In genomic region chr3R:30912402-30912801, dm6 we compare ENCODE assay signal across 1 fruit fly cellular context.
TF ChIP-seq lines count a peak whose summit lies in the region.

Gene Ptx1 (plus strand): TSS chr3R:30912754.

TF ChIP-seq in whole organism, embryonic, 481 proteins besides CTCF, POLR2A, EP300 and RAD21 (continued from another document and continues in another):
- TF ChIP-seq p53 (GFP tag; optimal IDR thresholded peaks at IDR 0.05; lab: Kevin White, UChicago) (no peak), wor (GFP tag; IDR thresholded peaks at IDR 0.05; lab: Robert Waterston, UW) (no peak), HHEX (GFP tag; optimal IDR thresholded peaks at IDR 0.05; lab: Kevin White, UChicago) (no peak), Pdp1 (GFP tag; optimal IDR thresholded peaks at IDR 0.05; lab: Kevin White, UChicago) (no peak), CG10654 (GFP tag; optimal IDR thresholded peaks at IDR 0.05; lab: Kevin White, UChicago) (no peak), ro (GFP tag; IDR thresholded peaks at IDR 0.05; lab: Robert Waterston, UW) (no peak), CG42726 (GFP tag; IDR thresholded peaks at IDR 0.05; lab: Robert Waterston, UW; ENCODE audit: partially characterized antibody) (peak; percentile 76), BEAF-32 (GFP tag; optimal IDR thresholded peaks at IDR 0.05; lab: Kevin White, UChicago) (no peak), bbx (GFP tag; IDR thresholded peaks at IDR 0.05; lab: Robert Waterston, UW; ENCODE audit: partially characterized antibody) (no peak), MTF-1 (GFP tag; optimal IDR thresholded peaks at IDR 0.05; lab: Kevin White, UChicago; ENCODE audit: borderline replicate concordance) (no peak), Fer2 (tag; optimal IDR thresholded peaks at IDR 0.05; lab: Kevin White, UChicago) (no peak), Sox100B (GFP tag; optimal IDR thresholded peaks at IDR 0.05; lab: Kevin White, UChicago) (no peak), CG9215 (GFP tag; IDR thresholded peaks at IDR 0.05; lab: Robert Waterston, UW) (no peak), ATbp (GFP tag; optimal IDR thresholded peaks at IDR 0.05; lab: Kevin White, UChicago) (no peak), Kr (GFP tag; optimal IDR thresholded peaks at IDR 0.05; lab: Kevin White, UChicago) (no peak), HmgD (GFP tag; optimal IDR thresholded peaks at IDR 0.05; lab: Kevin White, UChicago) (peak; percentile 61), CG14965 (GFP tag; optimal IDR thresholded peaks at IDR 0.05; lab: Kevin White, UChicago; ENCODE audit: borderline replicate concordance) (no peak), exex (tag; optimal IDR thresholded peaks at IDR 0.05; lab: Kevin White, UChicago) (no peak), CrebB (tag; optimal IDR thresholded peaks at IDR 0.05; lab: Kevin White, UChicago) (no peak), CG14014 (GFP tag; IDR thresholded peaks at IDR 0.05; lab: Robert Waterston, UW) (no peak), CG12155 (GFP tag; optimal IDR thresholded peaks at IDR 0.05; lab: Kevin White, UChicago) (peak; percentile 100), D (optimal IDR thresholded peaks at IDR 0.05; lab: Kevin White, UChicago) (peak; percentile 58), D (GFP tag; optimal IDR thresholded peaks at IDR 0.05; lab: Kevin White, UChicago) (peak; percentile 45), CG17612 (GFP tag; IDR thresholded peaks at IDR 0.05; lab: Robert Waterston, UW) (no peak), D19B (GFP tag; optimal IDR thresholded peaks at IDR 0.05; lab: Kevin White, UChicago) (no peak), kah (GFP tag; optimal IDR thresholded peaks at IDR 0.05; lab: Kevin White, UChicago) (no peak), dm (GFP tag; optimal IDR thresholded peaks at IDR 0.05; lab: Kevin White, UChicago) (no peak), grn (GFP tag; optimal IDR thresholded peaks at IDR 0.05; lab: Kevin White, UChicago) (peak; percentile 31), wdn (GFP tag; IDR thresholded peaks at IDR 0.05; lab: Robert Waterston, UW) (no peak), crol (GFP tag; IDR thresholded peaks at IDR 0.05; lab: Robert Waterston, UW) (peak; percentile 93), CG6254 (GFP tag; optimal IDR thresholded peaks at IDR 0.05; lab: Kevin White, UChicago) (peak; percentile 2), HLHmδ (GFP tag; optimal IDR thresholded peaks at IDR 0.05; lab: Kevin White, UChicago) (no peak), CG14050 (GFP tag; IDR thresholded peaks at IDR 0.05; lab: Robert Waterston, UW) (no peak), CG33213 (GFP tag; optimal IDR thresholded peaks at IDR 0.05; lab: Kevin White, UChicago) (no peak), trem (tag; optimal IDR thresholded peaks at IDR 0.05; lab: Kevin White, UChicago) (no peak), C15 (GFP tag; IDR thresholded peaks at IDR 0.05; lab: Robert Waterston, UW) (no peak), CG4854 (GFP tag; optimal IDR thresholded peaks at IDR 0.05; lab: Kevin White, UChicago) (no peak), CG12769 (tag; optimal IDR thresholded peaks at IDR 0.05; lab: Kevin White, UChicago) (no peak), knrl (GFP tag; IDR thresholded peaks at IDR 0.05; lab: Robert Waterston, UW; ENCODE audit: partially characterized antibody) (peak; percentile 55; the same call in 2 of the 3 replicates), bab2 (GFP tag; optimal IDR thresholded peaks at IDR 0.05; lab: Kevin White, UChicago) (no peak), CG11398 (GFP tag; optimal IDR thresholded peaks at IDR 0.05; lab: Kevin White, UChicago) (no peak), hbn (GFP tag; IDR thresholded peaks at IDR 0.05; lab: Robert Waterston, UW; ENCODE audit: partially characterized antibody) (peak; percentile 44; the same call in 1 of the 2 replicates), pum (GFP tag; optimal IDR thresholded peaks at IDR 0.05; lab: Kevin White, UChicago) (no peak), en (GFP tag; optimal IDR thresholded peaks at IDR 0.05; lab: Kevin White, UChicago) (no peak), CG2116 (GFP tag; optimal IDR thresholded peaks at IDR 0.05; lab: Kevin White, UChicago) (no peak), sim (GFP tag; IDR thresholded peaks at IDR 0.05; lab: Robert Waterston, UW) (no peak), ci (GFP tag; IDR thresholded peaks at IDR 0.05; lab: Robert Waterston, UW) (peak; percentile 31; the same call in 1 of the 3 replicates), Rfx (GFP tag; IDR thresholded peaks at IDR 0.05; lab: Robert Waterston, UW) (no peak; the same call in 1 of the 2 replicates), Ravus (GFP tag; IDR thresholded peaks at IDR 0.05; lab: Robert Waterston, UW) (no peak), tin (GFP tag; optimal IDR thresholded peaks at IDR 0.05; lab: Kevin White, UChicago) (peak; percentile 2), pnt (GFP tag; optimal IDR thresholded peaks at IDR 0.05; lab: Kevin White, UChicago) (no peak), onecut (GFP tag; IDR thresholded peaks at IDR 0.05; lab: Robert Waterston, UW) (no peak), CG7928 (GFP tag; optimal IDR thresholded peaks at IDR 0.05; lab: Kevin White, UChicago) (no peak), sc (optimal IDR thresholded peaks at IDR 0.05; lab: Kevin White, UChicago) (no peak), sc (GFP tag; optimal IDR thresholded peaks at IDR 0.05; lab: Kevin White, UChicago) (no peak), CG3995 (GFP tag; optimal IDR thresholded peaks at IDR 0.05; lab: Kevin White, UChicago) (no peak), tap (tag; optimal IDR thresholded peaks at IDR 0.05; lab: Kevin White, UChicago) (no peak), Fer1 (GFP tag; optimal IDR thresholded peaks at IDR 0.05; lab: Kevin White, UChicago) (peak; percentile 46), sr (GFP tag; IDR thresholded peaks at IDR 0.05; lab: Robert Waterston, UW) (0 out of 3 replicates have a peak, but pooled peaks have one; percentile 51), Atf-2 (GFP tag; optimal IDR thresholded peaks at IDR 0.05; lab: Kevin White, UChicago) (no peak), CG2678 (tag; optimal IDR thresholded peaks at IDR 0.05; lab: Kevin White, UChicago) (no peak), CG9932 (GFP tag; IDR thresholded peaks at IDR 0.05; lab: Robert Waterston, UW) (no peak), Doc3 (GFP tag; IDR thresholded peaks at IDR 0.05; lab: Robert Waterston, UW; ENCODE audit: partially characterized antibody) (peak; percentile 32; the same call in 1 of the 3 replicates), Dfd (GFP tag; optimal IDR thresholded peaks at IDR 0.05; lab: Kevin White, UChicago) (no peak), CG8478 (optimal IDR thresholded peaks at IDR 0.05; lab: Kevin White, UChicago) (peak; percentile 99), CG5953 (GFP tag; IDR thresholded peaks at IDR 0.05; lab: Robert Waterston, UW) (no peak), Sry-β (GFP tag; optimal IDR thresholded peaks at IDR 0.05; lab: Kevin White, UChicago) (no peak), CG3838 (GFP tag; optimal IDR thresholded peaks at IDR 0.05; lab: Kevin White, UChicago) (no peak), CG7963 (GFP tag; IDR thresholded peaks at IDR 0.05; lab: Robert Waterston, UW; ENCODE audit: partially characterized antibody) (peak; percentile 27; the same call in 1 of the 3 replicates), pan (optimal IDR thresholded peaks at IDR 0.05; lab: Kevin White, UChicago) (no peak), pan (GFP tag; optimal IDR thresholded peaks at IDR 0.05 in 1 of 2, IDR thresholded peaks at IDR 0.05 in 1 of 2) (no peak), Mes4 (GFP tag; optimal IDR thresholded peaks at IDR 0.05; lab: Kevin White, UChicago) (no peak), dpn (GFP tag; optimal IDR thresholded peaks at IDR 0.05; lab: Kevin White, UChicago) (no peak), luna (GFP tag; optimal IDR thresholded peaks at IDR 0.05; lab: Kevin White, UChicago) (no peak), lola (GFP tag; optimal IDR thresholded peaks at IDR 0.05; lab: Kevin White, UChicago) (no peak), Blimp-1 (GFP tag; optimal IDR thresholded peaks at IDR 0.05; lab: Kevin White, UChicago) (no peak), Taf1 (GFP tag; IDR thresholded peaks at IDR 0.05; lab: Robert Waterston, UW) (no peak), esg (GFP tag; conservative IDR thresholded peaks at IDR 0.05; lab: Robert Waterston, UW) (no peak), tio (GFP tag; optimal IDR thresholded peaks at IDR 0.05; lab: Kevin White, UChicago) (no peak), Ets65A (GFP tag; lab: Kevin White, UChicago) (no peak), CkIIα-i1 (GFP tag; IDR thresholded peaks at IDR 0.05; lab: Robert Waterston, UW) (no peak), ken (GFP tag; IDR thresholded peaks at IDR 0.05; lab: Robert Waterston, UW) (no peak), CG15011 (GFP tag; optimal IDR thresholded peaks at IDR 0.05; lab: Kevin White, UChicago) (no peak), Hmr (GFP tag; optimal IDR thresholded peaks at IDR 0.05; lab: Kevin White, UChicago) (peak; percentile 26), croc (GFP tag; conservative IDR thresholded peaks at IDR 0.05; lab: Robert Waterston, UW) (no peak), gce (GFP tag; IDR thresholded peaks at IDR 0.05; lab: Robert Waterston, UW) (no peak), CG12744 (GFP tag; optimal IDR thresholded peaks at IDR 0.05; lab: Kevin White, UChicago) (no peak), CG3163 (GFP tag; optimal IDR thresholded peaks at IDR 0.05; lab: Kevin White, UChicago) (no peak), lab (GFP tag; optimal IDR thresholded peaks at IDR 0.05; lab: Kevin White, UChicago) (peak; percentile 63), Max (GFP tag; optimal IDR thresholded peaks at IDR 0.05; lab: Kevin White, UChicago) (no peak), CG7357 (GFP tag; IDR thresholded peaks at IDR 0.05; lab: Robert Waterston, UW) (no peak), CG1602 (GFP tag; optimal IDR thresholded peaks at IDR 0.05; lab: Kevin White, UChicago) (no peak), CG2889 (GFP tag; IDR thresholded peaks at IDR 0.05; lab: Robert Waterston, UW) (no peak), CG7839 (tag; optimal IDR thresholded peaks at IDR 0.05; lab: Kevin White, UChicago) (no peak), sens (GFP tag; lab: Kevin White, UChicago) (peak; percentile 63), CG30431 (GFP tag; optimal IDR thresholded peaks at IDR 0.05; lab: Kevin White, UChicago) (no peak), CG11093 (GFP tag; IDR thresholded peaks at IDR 0.05; lab: Robert Waterston, UW) (no peak), TFAM (GFP tag; optimal IDR thresholded peaks at IDR 0.05; lab: Kevin White, UChicago) (no peak), CG30403 (GFP tag; optimal IDR thresholded peaks at IDR 0.05; lab: Kevin White, UChicago) (no peak), jumu (GFP tag; optimal IDR thresholded peaks at IDR 0.05; lab: Kevin White, UChicago) (no peak), crc (GFP tag; optimal IDR thresholded peaks at IDR 0.05; lab: Kevin White, UChicago) (no peak), gcm2 (GFP tag; optimal IDR thresholded peaks at IDR 0.05; lab: Kevin White, UChicago) (no peak), fd102C (GFP tag; optimal IDR thresholded peaks at IDR 0.05; lab: Kevin White, UChicago) (no peak), Med (GFP tag; lab: Kevin White, UChicago) (peak; percentile 78), CG12942 (GFP tag; optimal IDR thresholded peaks at IDR 0.05; lab: Kevin White, UChicago) (no peak), Trl (optimal IDR thresholded peaks at IDR 0.05; lab: Kevin White, UChicago) (peak; percentile 81 to 89), Trl (GFP tag; optimal IDR thresholded peaks at IDR 0.05; lab: Kevin White, UChicago) (peak; percentile 52), fru (optimal IDR thresholded peaks at IDR 0.05; lab: Kevin White, UChicago) (peak; percentile 63), CG6791 (GFP tag; IDR thresholded peaks at IDR 0.05; lab: Robert Waterston, UW; ENCODE audit: partially characterized antibody) (peak; percentile 63; the same call in 2 of the 3 replicates), CG11723 (GFP tag; optimal IDR thresholded peaks at IDR 0.05; lab: Kevin White, UChicago) (no peak), vvl (GFP tag; IDR thresholded peaks at IDR 0.05; lab: Robert Waterston, UW) (0 out of 2 replicates have a peak, but pooled peaks have one; percentile 26), ranshi (GFP tag; IDR thresholded peaks at IDR 0.05; lab: Robert Waterston, UW) (no peak), tll (GFP tag; optimal IDR thresholded peaks at IDR 0.05; lab: Kevin White, UChicago) (peak; percentile 42 to 89), NC2α (GFP tag; optimal IDR thresholded peaks at IDR 0.05; lab: Kevin White, UChicago) (no peak), CG12391 (tag; optimal IDR thresholded peaks at IDR 0.05; lab: Kevin White, UChicago) (no peak), Camta (GFP tag; optimal IDR thresholded peaks at IDR 0.05; lab: Kevin White, UChicago) (no peak), CG3407 (GFP tag; optimal IDR thresholded peaks at IDR 0.05; lab: Kevin White, UChicago) (no peak), CG3281 (GFP tag; optimal IDR thresholded peaks at IDR 0.05; lab: Kevin White, UChicago) (no peak), Sin3A (optimal IDR thresholded peaks at IDR 0.05; lab: Kevin White, UChicago) (no peak), dati (GFP tag; IDR thresholded peaks at IDR 0.05; lab: Robert Waterston, UW) (no peak), toy (GFP tag; IDR thresholded peaks at IDR 0.05; lab: Robert Waterston, UW) (no peak), grau (tag; optimal IDR thresholded peaks at IDR 0.05; lab: Kevin White, UChicago) (peak; percentile 14), sens-2 (GFP tag; IDR thresholded peaks at IDR 0.05; lab: Robert Waterston, UW) (no peak), sd (tag; optimal IDR thresholded peaks at IDR 0.05; lab: Kevin White, UChicago) (peak; percentile 88), maf-S (GFP tag; optimal IDR thresholded peaks at IDR 0.05; lab: Kevin White, UChicago) (no peak), al (GFP tag; IDR thresholded peaks at IDR 0.05; lab: Robert Waterston, UW) (no peak), prd (optimal IDR thresholded peaks at IDR 0.05; lab: Kevin White, UChicago) (no peak), prd (GFP tag; IDR thresholded peaks at IDR 0.05; lab: Robert Waterston, UW) (peak; percentile 36; the same call in 1 of the 3 replicates), CG15696 (tag; optimal IDR thresholded peaks at IDR 0.05; lab: Kevin White, UChicago) (no peak), gfzf (GFP tag; optimal IDR thresholded peaks at IDR 0.05; lab: Kevin White, UChicago) (no peak), CG1647 (GFP tag; optimal IDR thresholded peaks at IDR 0.05; lab: Kevin White, UChicago) (no peak), chm (GFP tag; IDR thresholded peaks at IDR 0.05; lab: Robert Waterston, UW) (0 out of 2 replicates have a peak, but pooled peaks have one; percentile 37), CG34422 (GFP tag; IDR thresholded peaks at IDR 0.05; lab: Robert Waterston, UW) (peak; percentile 43; the same call in 1 of the 3 replicates), CG4282 (GFP tag; optimal IDR thresholded peaks at IDR 0.05; lab: Kevin White, UChicago) (no peak), corto (GFP tag; optimal IDR thresholded peaks at IDR 0.05; lab: Kevin White, UChicago) (no peak), emc (GFP tag; optimal IDR thresholded peaks at IDR 0.05; lab: Kevin White, UChicago) (no peak), CG16863 (GFP tag; optimal IDR thresholded peaks at IDR 0.05; lab: Kevin White, UChicago) (no peak)
